Fruit fly (Drosophila melanogaster) whole organism, embryonic: ENCODE data around the gene Rabex-5.

Experiments
- CG10543 ChIP-seq: fragments of 200-800 bp; sonication (Bioruptor generic); optimal IDR thresholded peaks from 3 replicates; lab custom pipeline; 2017; ENCODE audit warnings: missing biosample characterization, mild to moderate bottlenecking, missing genetic modification characterization, moderate library complexity
- CG33557 ChIP-seq: fragments of 200-800 bp; sonication (Bioruptor generic); optimal IDR thresholded peaks from 2 replicates; lab custom pipeline; 2019; ENCODE audit warnings: missing biosample characterization, mild to moderate bottlenecking, missing genetic modification characterization, moderate library complexity
- stwl ChIP-seq: fragments of 200-800 bp; sonication (Bioruptor generic); optimal IDR thresholded peaks from 3 replicates; lab custom pipeline; 2018; ENCODE audit warnings: missing biosample characterization, mild to moderate bottlenecking, missing genetic modification characterization, moderate library complexity

DNA sequence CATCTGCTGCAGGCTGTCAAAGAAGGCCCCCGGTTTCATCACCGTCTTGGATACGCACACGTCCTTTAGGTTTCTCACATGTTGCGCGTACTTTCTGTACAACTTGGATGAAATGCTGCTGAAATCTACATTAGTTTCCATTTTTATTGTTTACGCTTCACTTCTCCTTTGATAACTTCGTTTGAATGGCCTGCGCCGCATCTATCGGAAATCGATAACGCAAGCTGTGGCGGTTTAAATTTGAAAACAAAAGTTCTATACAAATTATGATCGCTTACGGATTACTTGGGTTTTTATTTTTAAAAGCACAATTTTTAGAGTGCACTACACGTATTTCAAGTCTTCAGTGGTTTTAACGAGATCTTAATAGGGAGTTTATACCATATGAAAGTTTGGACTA is 37.3 kb downstream of the Rabex-5 start, which contains the start of gene msd5:
- no peak for TF ChIP-seq stwl (tag; lab: Kevin White, UChicago)
- TF ChIP-seq CG10543 = no peak
- TF ChIP-seq CG33557 (GFP tag; lab: Kevin White, UChicago) = no peak
